Fruit fly (Drosophila melanogaster) whole organism, adult: ENCODE measurements around the gene Kua.

Source experiments
- CG14711 ChIP-seq: fragments of 200-800 bp; sonication (Bioruptor generic); optimal IDR thresholded peaks from 2 replicates; lab custom pipeline; 2018; ENCODE audit warnings: missing biosample characterization, mild to moderate bottlenecking, missing genetic modification characterization, moderate library complexity
- CG7045 ChIP-seq: fragments of 200-800 bp; sonication (Bioruptor generic); optimal IDR thresholded peaks from 2 replicates; lab custom pipeline; 2017; ENCODE audit warnings: missing biosample characterization, mild to moderate bottlenecking, missing genetic modification characterization

- no peak for TF ChIP-seq CG7045 (GFP tag; lab: Kevin White, UChicago)
- TF ChIP-seq CG14711 (tag; lab: Kevin White, UChicago): no peak
These were observed 15.0 kb upstream of the Kua start for dm6 chr2L:20082155-20082964.
